ENCODE assay signal across 5 fruit fly cellular contexts in the genomic region with DNA sequence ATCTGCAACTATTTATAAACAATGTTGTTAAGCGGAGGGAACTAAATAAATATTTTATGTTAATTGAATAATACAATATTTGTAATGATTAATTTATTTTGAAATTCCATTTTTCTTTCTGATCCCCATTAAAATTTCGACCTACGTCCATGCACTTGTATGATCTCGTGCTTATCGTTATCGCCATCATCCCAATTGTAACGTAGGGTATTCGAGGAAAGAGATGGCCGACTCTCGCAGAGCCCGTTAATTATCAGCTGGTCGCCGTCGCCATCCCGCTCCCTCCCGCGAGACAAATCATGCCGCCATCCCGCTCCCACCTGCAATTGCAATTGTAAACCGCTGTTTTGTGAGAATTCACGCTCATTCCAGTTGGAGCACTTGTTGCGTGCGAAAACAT.
TF ChIP-seq lines count a peak whose summit lies in the region.

CG11655 (plus strand) TSS at position 351 of the 400 bp plus-strand sequence.

- TF ChIP-seq CTCF in whole organism, embryonic (GFP tag; optimal IDR thresholded peaks at IDR 0.05; lab: Kevin White, UChicago) = no peak

TF ChIP-seq in whole organism, adult, 20 proteins besides CTCF, POLR2A, EP300 and RAD21 (continues in another document):
- TF ChIP-seq bab1 (GFP tag; optimal IDR thresholded peaks at IDR 0.05; lab: Kevin White, UChicago) (peak; percentile 67), CG12768 (GFP tag; optimal IDR thresholded peaks at IDR 0.05; lab: Kevin White, UChicago) (no peak), kay (GFP tag; lab: Kevin White, UChicago; ENCODE audit: borderline replicate concordance) (no peak), CG1620 (GFP tag; optimal IDR thresholded peaks at IDR 0.05; lab: Kevin White, UChicago) (peak; percentile 1), Hr96 (GFP tag; optimal IDR thresholded peaks at IDR 0.05; lab: Kevin White, UChicago) (peak; percentile 21), CG14711 (tag; optimal IDR thresholded peaks at IDR 0.05; lab: Kevin White, UChicago) (peak; percentile 43), CG5204 (GFP tag; optimal IDR thresholded peaks at IDR 0.05; lab: Kevin White, UChicago) (no peak), CG11617 (GFP tag; optimal IDR thresholded peaks at IDR 0.05; lab: Kevin White, UChicago) (peak; percentile 71), cnc (optimal IDR thresholded peaks at IDR 0.05; lab: Kevin White, UChicago) (no peak), Clk (GFP tag; optimal IDR thresholded peaks at IDR 0.05; lab: Kevin White, UChicago) (no peak), ovo (GFP tag; optimal IDR thresholded peaks at IDR 0.05; lab: Kevin White, UChicago) (peak; percentile 95), toe (GFP tag; optimal IDR thresholded peaks at IDR 0.05; lab: Kevin White, UChicago) (peak; percentile 2), CG7101 (tag; optimal IDR thresholded peaks at IDR 0.05; lab: Kevin White, UChicago) (peak; percentile 67), Crg-1 (GFP tag; optimal IDR thresholded peaks at IDR 0.05; lab: Kevin White, UChicago) (no peak), CG33017 (tag; optimal IDR thresholded peaks at IDR 0.05; lab: Kevin White, UChicago) (peak; percentile 2), tj (GFP tag; optimal IDR thresholded peaks at IDR 0.05; lab: Kevin White, UChicago) (peak; percentile 59), CG7045 (GFP tag; optimal IDR thresholded peaks at IDR 0.05; lab: Kevin White, UChicago) (peak; percentile 15)

TF ChIP-seq in whole organism, embryonic, 481 proteins besides CTCF, POLR2A, EP300 and RAD21 (continues in another document):
- TF ChIP-seq CG2120 (GFP tag; optimal IDR thresholded peaks at IDR 0.05; lab: Kevin White, UChicago) (peak; percentile 41), Tbp (GFP tag; optimal IDR thresholded peaks at IDR 0.05; lab: Kevin White, UChicago) (no peak), tna (GFP tag; IDR thresholded peaks at IDR 0.05; lab: Robert Waterston, UW; ENCODE audit: partially characterized antibody) (no peak), CG11085 (GFP tag; IDR thresholded peaks at IDR 0.05; lab: Robert Waterston, UW) (no peak), Stat92E (GFP tag; optimal IDR thresholded peaks at IDR 0.05; lab: Kevin White, UChicago) (no peak), Usf (GFP tag; optimal IDR thresholded peaks at IDR 0.05; lab: Kevin White, UChicago) (peak; percentile 21), Aef1 (GFP tag; IDR thresholded peaks at IDR 0.05; lab: Robert Waterston, UW) (0 out of 3 replicates have a peak, but pooled peaks have one; percentile 23), zf30C (GFP tag; optimal IDR thresholded peaks at IDR 0.05; lab: Kevin White, UChicago) (no peak), sim (GFP tag; IDR thresholded peaks at IDR 0.05; lab: Robert Waterston, UW) (peak; percentile 35; the same call in 1 of the 2 replicates), CG15269 (tag; optimal IDR thresholded peaks at IDR 0.05; lab: Kevin White, UChicago) (no peak), CG10431 (GFP tag; optimal IDR thresholded peaks at IDR 0.05; lab: Kevin White, UChicago) (no peak), esg (GFP tag; conservative IDR thresholded peaks at IDR 0.05; lab: Robert Waterston, UW) (peak; percentile 30; the same call in 1 of the 2 replicates), zfh1 (GFP tag; IDR thresholded peaks at IDR 0.05; lab: Robert Waterston, UW) (peak; percentile 68; the same call in 2 of the 3 replicates), dpn (GFP tag; optimal IDR thresholded peaks at IDR 0.05; lab: Kevin White, UChicago) (peak in 1 of 2 experiments; percentile 17), chinmo (GFP tag; IDR thresholded peaks at IDR 0.05; lab: Robert Waterston, UW; ENCODE audit: partially characterized antibody) (0 out of 4 replicates have a peak, but pooled peaks have one; percentile 52), Spps (tag; optimal IDR thresholded peaks at IDR 0.05; lab: Kevin White, UChicago) (no peak)

TF ChIP-seq in whole organism, prepupa, 60 proteins besides CTCF, POLR2A, EP300 and RAD21 (continues in another document):
- TF ChIP-seq lz (GFP tag; optimal IDR thresholded peaks at IDR 0.05; lab: Kevin White, UChicago) = peak; percentile 60
- TF ChIP-seq CG11294 (GFP tag; IDR thresholded peaks at IDR 0.05; lab: Robert Waterston, UW) = no peak
- TF ChIP-seq Ets21C (GFP tag; optimal IDR thresholded peaks at IDR 0.05; lab: Kevin White, UChicago) = no peak
- peak; percentile 37 for TF ChIP-seq CG8319 (GFP tag; optimal IDR thresholded peaks at IDR 0.05; lab: Kevin White, UChicago)
- no peak for TF ChIP-seq vri (GFP tag; optimal IDR thresholded peaks at IDR 0.05; lab: Kevin White, UChicago)
- no peak for TF ChIP-seq CG8632 (GFP tag; optimal IDR thresholded peaks at IDR 0.05; lab: Kevin White, UChicago)
- peak; percentile 38 for TF ChIP-seq CG6792 (GFP tag; optimal IDR thresholded peaks at IDR 0.05; lab: Kevin White, UChicago)
- TF ChIP-seq esn (GFP tag; optimal IDR thresholded peaks at IDR 0.05; lab: Kevin White, UChicago) = peak; percentile 61
- peak; percentile 47 for TF ChIP-seq Eip75B (GFP tag; optimal IDR thresholded peaks at IDR 0.05; lab: Kevin White, UChicago)
- no peak for TF ChIP-seq CG3919 (GFP tag; optimal IDR thresholded peaks at IDR 0.05; lab: Kevin White, UChicago)
- no peak for TF ChIP-seq achi (GFP tag; optimal IDR thresholded peaks at IDR 0.05; lab: Kevin White, UChicago)
- peak; percentile 34 for TF ChIP-seq fd59A (GFP tag; optimal IDR thresholded peaks at IDR 0.05; lab: Kevin White, UChicago)
- peak; percentile 52 for TF ChIP-seq net (GFP tag; optimal IDR thresholded peaks at IDR 0.05; lab: Kevin White, UChicago)
- TF ChIP-seq CG9139 (GFP tag; optimal IDR thresholded peaks at IDR 0.05; lab: Kevin White, UChicago) = no peak
- no peak for TF ChIP-seq CG10669 (GFP tag; optimal IDR thresholded peaks at IDR 0.05; lab: Kevin White, UChicago)
- TF ChIP-seq Met (GFP tag; optimal IDR thresholded peaks at IDR 0.05; lab: Kevin White, UChicago) = no peak
- TF ChIP-seq Eip93F (GFP tag; optimal IDR thresholded peaks at IDR 0.05; lab: Kevin White, UChicago) = no peak
- no peak for TF ChIP-seq Hr38 (GFP tag; optimal IDR thresholded peaks at IDR 0.05; lab: Kevin White, UChicago)
- TF ChIP-seq Hr4 (GFP tag; optimal IDR thresholded peaks at IDR 0.05; lab: Kevin White, UChicago) = no peak

TF ChIP-seq in whole organism, pupa, 21 proteins besides CTCF, POLR2A, EP300 and RAD21 (continues in another document):
- peak; percentile 45 for TF ChIP-seq CG15710 (tag; optimal IDR thresholded peaks at IDR 0.05; lab: Kevin White, UChicago)
- TF ChIP-seq Ets98B (GFP tag; IDR thresholded peaks at IDR 0.05; lab: Robert Waterston, UW) = peak; percentile 35; the same call in 1 of the 2 replicates
- TF ChIP-seq CG32121 (GFP tag; IDR thresholded peaks at IDR 0.05; lab: Robert Waterston, UW) = no peak
- TF ChIP-seq CG9948 (tag; optimal IDR thresholded peaks at IDR 0.05; lab: Kevin White, UChicago) = peak; percentile 17
- peak; percentile 11 for TF ChIP-seq CG17806 (tag; optimal IDR thresholded peaks at IDR 0.05; lab: Kevin White, UChicago)
- TF ChIP-seq D1 (tag; optimal IDR thresholded peaks at IDR 0.05; lab: Kevin White, UChicago) = no peak
- TF ChIP-seq Snoo (tag; optimal IDR thresholded peaks at IDR 0.05; lab: Kevin White, UChicago) = no peak
- no peak for TF ChIP-seq Pif1A (GFP tag; optimal IDR thresholded peaks at IDR 0.05; lab: Kevin White, UChicago)
- TF ChIP-seq CG8301 (tag; optimal IDR thresholded peaks at IDR 0.05; lab: Kevin White, UChicago) = no peak
- peak; percentile 6 for TF ChIP-seq CG34367 (tag; optimal IDR thresholded peaks at IDR 0.05; lab: Kevin White, UChicago)
- peak; percentile 72 for TF ChIP-seq CG12605 (GFP tag; IDR thresholded peaks at IDR 0.05; lab: Robert Waterston, UW)
- TF ChIP-seq fd96Ca (GFP tag; IDR thresholded peaks at IDR 0.05; lab: Robert Waterston, UW) = peak; percentile 58; the same call in 1 of the 3 replicates
- TF ChIP-seq Pif1B (GFP tag; optimal IDR thresholded peaks at IDR 0.05; lab: Kevin White, UChicago) = peak; percentile 15
- no peak for TF ChIP-seq gl (tag; optimal IDR thresholded peaks at IDR 0.05; lab: Kevin White, UChicago)
- peak; percentile 38 for TF ChIP-seq CG8159 (tag; optimal IDR thresholded peaks at IDR 0.05; lab: Kevin White, UChicago)
- TF ChIP-seq CG4496 (GFP tag; IDR thresholded peaks at IDR 0.05; lab: Robert Waterston, UW) = peak; percentile 64
- no peak for TF ChIP-seq EcR (GFP tag; optimal IDR thresholded peaks at IDR 0.05; lab: Kevin White, UChicago)
- TF ChIP-seq rn (GFP tag; IDR thresholded peaks at IDR 0.05; lab: Robert Waterston, UW) = 0 out of 2 replicates have a peak, but pooled peaks have one; percentile 20
- TF ChIP-seq CG14655 (GFP tag; optimal IDR thresholded peaks at IDR 0.05; lab: Kevin White, UChicago) = no peak

TF ChIP-seq in whole organism, wandering third instar larva, 38 proteins besides CTCF, POLR2A, EP300 and RAD21:
- peak; percentile 57 for TF ChIP-seq rgr (GFP tag; optimal IDR thresholded peaks at IDR 0.05; lab: Kevin White, UChicago)
- peak; percentile 3 for TF ChIP-seq Myc (optimal IDR thresholded peaks at IDR 0.05; lab: Kevin White, UChicago)
- TF ChIP-seq Rel (GFP tag; optimal IDR thresholded peaks at IDR 0.05; lab: Kevin White, UChicago) = no peak
- TF ChIP-seq Rel (tag; optimal IDR thresholded peaks at IDR 0.05; lab: Kevin White, UChicago) = peak; percentile 48
- peak; percentile 53 for TF ChIP-seq fru (GFP tag; optimal IDR thresholded peaks at IDR 0.05; lab: Kevin White, UChicago)
- peak; percentile 45 for TF ChIP-seq psq (GFP tag; optimal IDR thresholded peaks at IDR 0.05; lab: Kevin White, UChicago)
- peak in 1 of 2 experiments; percentile 68 for TF ChIP-seq foxo (GFP tag; optimal IDR thresholded peaks at IDR 0.05; lab: Kevin White, UChicago)
- peak; percentile 6 for TF ChIP-seq CG9705 (GFP tag; optimal IDR thresholded peaks at IDR 0.05; lab: Kevin White, UChicago)
- TF ChIP-seq OdsH (GFP tag; optimal IDR thresholded peaks at IDR 0.05; lab: Kevin White, UChicago) = peak; percentile 43
- peak; percentile 59 for TF ChIP-seq h (GFP tag; optimal IDR thresholded peaks at IDR 0.05; lab: Kevin White, UChicago)
- peak; percentile 21 for TF ChIP-seq ey (GFP tag; optimal IDR thresholded peaks at IDR 0.05; lab: Kevin White, UChicago)
- peak; percentile 54 for TF ChIP-seq HLH106 (tag; optimal IDR thresholded peaks at IDR 0.05; lab: Kevin White, UChicago)
- no peak for TF ChIP-seq sv (GFP tag; optimal IDR thresholded peaks at IDR 0.05; lab: Kevin White, UChicago)
- no peak for TF ChIP-seq tai (GFP tag; optimal IDR thresholded peaks at IDR 0.05; lab: Kevin White, UChicago)
- no peak for TF ChIP-seq dsf (GFP tag; optimal IDR thresholded peaks at IDR 0.05; lab: Kevin White, UChicago; ENCODE audit: borderline replicate concordance)
- TF ChIP-seq Sp1 (GFP tag; optimal IDR thresholded peaks at IDR 0.05; lab: Kevin White, UChicago) = peak; percentile 44
